Fruit fly (Drosophila melanogaster): Measurements from ENCODE around the gene bap.

The bap gene

DNA sequence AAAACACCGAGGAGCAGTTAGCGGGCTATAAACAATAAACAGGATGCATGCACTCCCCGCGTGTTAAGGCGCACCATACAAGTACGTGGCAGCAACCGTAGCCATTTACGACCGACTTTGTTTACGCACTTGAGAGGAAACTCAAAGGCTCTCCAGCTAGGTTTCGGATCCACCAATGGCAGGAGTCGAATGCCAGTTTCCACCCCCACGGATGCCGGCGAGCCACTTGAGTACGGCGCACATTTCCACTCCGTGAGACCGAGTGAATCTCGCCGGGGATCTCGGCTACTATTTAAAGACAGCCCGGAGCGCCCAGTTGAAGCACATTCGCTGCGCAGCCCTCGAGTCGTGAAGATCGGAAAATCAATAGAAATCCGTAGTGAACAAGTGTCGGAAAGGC, at the start of gene bap:
Gene bap, plus strand, starts transcription at position 317 of the 400 bp plus-strand sequence.
- TF ChIP-seq CG31627 (GFP tag; optimal IDR thresholded peaks at IDR 0.05) (no peak), CG6854 (GFP tag; optimal IDR thresholded peaks at IDR 0.05) (no peak), CG6276 (GFP tag; optimal IDR thresholded peaks at IDR 0.05) (no peak), salr (GFP tag; optimal IDR thresholded peaks at IDR 0.05) (no peak), achi (GFP tag; optimal IDR thresholded peaks at IDR 0.05) (no peak), CG10669 (GFP tag; optimal IDR thresholded peaks at IDR 0.05) (no peak)

DNA sequence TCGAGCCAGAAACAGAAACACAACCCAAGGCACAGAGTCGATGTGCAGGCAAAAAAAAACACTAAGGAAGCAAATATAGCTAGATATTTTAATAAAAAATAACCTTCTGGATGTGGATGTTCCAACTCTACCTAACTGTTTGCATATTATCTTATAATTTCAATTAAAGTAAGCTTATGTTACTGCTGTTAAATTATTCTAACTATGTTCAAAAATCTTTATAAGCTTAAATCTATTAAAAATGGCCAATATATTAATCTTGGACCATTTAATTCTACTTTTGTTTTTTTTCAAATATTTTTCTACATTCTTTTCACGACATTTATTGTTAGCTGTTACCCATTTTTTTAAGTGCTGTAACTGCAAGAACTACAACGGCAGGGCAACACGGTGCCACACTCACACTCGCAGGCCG, 49.7 kb upstream of the bap start:
- TF ChIP-seq Hr39 (GFP tag; optimal IDR thresholded peaks at IDR 0.05) (peak; percentile 49), net (GFP tag; optimal IDR thresholded peaks at IDR 0.05) (peak; percentile 17), dac (GFP tag; optimal IDR thresholded peaks at IDR 0.05) (no peak), Sox14 (GFP tag; optimal IDR thresholded peaks at IDR 0.05) (peak; percentile 31), topi (GFP tag; optimal IDR thresholded peaks at IDR 0.05) (peak; percentile 75), Lpt (GFP tag; optimal IDR thresholded peaks at IDR 0.05) (no peak), CG6163 (GFP tag; IDR thresholded peaks at IDR 0.05) (no peak), OdsH (GFP tag; optimal IDR thresholded peaks at IDR 0.05) (peak; percentile 66), CG11762 (GFP tag; optimal IDR thresholded peaks at IDR 0.05; ENCODE audit: insufficient read depth) (peak; percentile 35), CG1621 (tag; optimal IDR thresholded peaks at IDR 0.05) (no peak), cyc (GFP tag; optimal IDR thresholded peaks at IDR 0.05) (peak; percentile 67), CG6808 (GFP tag; optimal IDR thresholded peaks at IDR 0.05) (peak; percentile 46), spab (GFP tag; optimal IDR thresholded peaks at IDR 0.05) (peak; percentile 51), acj6 (GFP tag; optimal IDR thresholded peaks at IDR 0.05) (peak; percentile 56), CG8632 (GFP tag; optimal IDR thresholded peaks at IDR 0.05) (peak; percentile 47), Ets21C (GFP tag; optimal IDR thresholded peaks at IDR 0.05) (peak; percentile 11), CG4318 (GFP tag; optimal IDR thresholded peaks at IDR 0.05) (no peak), svp (GFP tag) (peak; percentile 87), CG6854 (GFP tag; optimal IDR thresholded peaks at IDR 0.05) (no peak), Sox102F (GFP tag; optimal IDR thresholded peaks at IDR 0.05) (peak; percentile 52), Sox15 (GFP tag; optimal IDR thresholded peaks at IDR 0.05) (peak; percentile 38), fd59A (GFP tag; optimal IDR thresholded peaks at IDR 0.05) (peak; percentile 34), esn (GFP tag; optimal IDR thresholded peaks at IDR 0.05) (peak; percentile 81), CG31627 (GFP tag; optimal IDR thresholded peaks at IDR 0.05) (peak; percentile 58), CG8319 (GFP tag; optimal IDR thresholded peaks at IDR 0.05) (peak; percentile 21), CG6792 (GFP tag; optimal IDR thresholded peaks at IDR 0.05) (peak; percentile 50), CG3032 (tag; optimal IDR thresholded peaks at IDR 0.05) (peak; percentile 43), Met (GFP tag; optimal IDR thresholded peaks at IDR 0.05) (peak; percentile 68), lz (GFP tag; optimal IDR thresholded peaks at IDR 0.05) (peak; percentile 65), eg (GFP tag; IDR thresholded peaks at IDR 0.05) (no peak), CG11294 (GFP tag; IDR thresholded peaks at IDR 0.05) (no peak), CG10631 (GFP tag; optimal IDR thresholded peaks at IDR 0.05) (peak; percentile 69), achi (GFP tag; optimal IDR thresholded peaks at IDR 0.05) (peak; percentile 39), Blimp-1 (GFP tag; optimal IDR thresholded peaks at IDR 0.05) (peak; percentile 13), Ets96B (tag; optimal IDR thresholded peaks at IDR 0.05) (no peak), Eip75B (GFP tag; optimal IDR thresholded peaks at IDR 0.05) (peak; percentile 58), Eip78C (GFP tag) (peak; percentile 82), Hr38 (GFP tag; optimal IDR thresholded peaks at IDR 0.05) (no peak), CG34406 (GFP tag; optimal IDR thresholded peaks at IDR 0.05) (peak; percentile 44), CG15336 (GFP tag; IDR thresholded peaks at IDR 0.05) (peak; percentile 28; the same call in 1 of the 2 replicates), Hr4 (GFP tag; optimal IDR thresholded peaks at IDR 0.05) (peak; percentile 15), Eip93F (GFP tag; optimal IDR thresholded peaks at IDR 0.05) (no peak), CG3919 (GFP tag; optimal IDR thresholded peaks at IDR 0.05) (peak; percentile 51), CG11902 (GFP tag; optimal IDR thresholded peaks at IDR 0.05) (peak; percentile 13), vri (GFP tag; optimal IDR thresholded peaks at IDR 0.05) (no peak), dsx (GFP tag; optimal IDR thresholded peaks at IDR 0.05; ENCODE audit: poor library complexity, severe bottlenecking) (peak; percentile 35), CG9139 (GFP tag; optimal IDR thresholded peaks at IDR 0.05) (no peak)

Data from whole organism, prepupa.